Worm (Caenorhabditis elegans): ENCODE data around the gene C46C2.2.

ce11 chrIV:9224825-9225224, 7.3 kb downstream of the C46C2.2 start, which contains the start of gene C46C2.3:
- no peak for TF ChIP-seq ama-1 (optimal IDR thresholded peaks at IDR 0.05)
- TF ChIP-seq tra-4 (tag; optimal IDR thresholded peaks at IDR 0.05) = no peak
- no peak for TF ChIP-seq aly-1 (tag; optimal IDR thresholded peaks at IDR 0.05)
- TF ChIP-seq flt-1 (GFP tag; IDR thresholded peaks at IDR 0.05) = no peak
- TF ChIP-seq hmbx-1 (tag; optimal IDR thresholded peaks at IDR 0.05) = no peak
- TF ChIP-seq ceh-13 (GFP tag; optimal IDR thresholded peaks at IDR 0.05) = no peak
- TF ChIP-seq scrt-1 (GFP tag; IDR thresholded peaks at IDR 0.05) = no peak
- TF ChIP-seq pes-1 (GFP tag; IDR thresholded peaks at IDR 0.05) = no peak
- TF ChIP-seq ceh-36 (tag; optimal IDR thresholded peaks at IDR 0.05) = no peak
- no peak for TF ChIP-seq F13C5.2 (tag; optimal IDR thresholded peaks at IDR 0.05)
- TF ChIP-seq B0310.2 (tag; optimal IDR thresholded peaks at IDR 0.05) = no peak
- no peak for TF ChIP-seq tbx-37 (GFP tag; conservative IDR thresholded peaks at IDR 0.05)

Data from whole organism, early embryonic.